Worm (Caenorhabditis elegans) whole organism, L3 larva: Measurements from ENCODE around the gene gst-35.
A peak's percentile ranks its signal among the peaks of the same experiment; 100 is the strongest.

Source experiments
- R02D3.7 ChIP-seq: fragments of 150-350 bp; optimal IDR thresholded peaks from 2 replicates; lab custom pipeline; 2014; ENCODE audit warnings: missing biosample characterization, missing genetic modification characterization
- ZK546.5 ChIP-seq: sonication (generic microtip); optimal IDR thresholded peaks from 2 replicates; lab custom pipeline; 2017; ENCODE audit warnings: missing biosample characterization, missing genetic modification characterization
- aly-2 ChIP-seq: fragments of 150-350 bp; optimal IDR thresholded peaks from 2 replicates; lab custom pipeline; 2014; ENCODE audit warnings: missing biosample characterization, missing genetic modification characterization
- ama-1 ChIP-seq: fragments of 150-350 bp; optimal IDR thresholded peaks from 2 replicates; lab custom pipeline; 2018
- ceh-16 ChIP-seq: sonication (generic microtip); optimal IDR thresholded peaks from 2 replicates; lab custom pipeline; 2017; ENCODE audit warnings: missing biosample characterization, missing genetic modification characterization
- ceh-28 ChIP-seq: fragments of 150-350 bp; optimal IDR thresholded peaks from 2 replicates; lab custom pipeline; 2014; ENCODE audit warnings: missing biosample characterization, missing genetic modification reagents, missing genetic modification characterization
- ceh-82 ChIP-seq: fragments of 150-350 bp; optimal IDR thresholded peaks from 2 replicates; lab custom pipeline; 2014; ENCODE audit warnings: missing biosample characterization, missing genetic modification characterization
- daf-12 ChIP-seq: fragments of 150-350 bp; optimal IDR thresholded peaks from 2 replicates; lab custom pipeline; 2014; ENCODE audit warnings: missing biosample characterization, missing genetic modification reagents, missing genetic modification characterization
- egl-27 ChIP-seq: sonication (generic microtip); optimal IDR thresholded peaks from 4 replicates; lab custom pipeline; 2017; ENCODE audit warnings: missing biosample characterization, missing genetic modification reagents, missing genetic modification characterization
- egl-5 ChIP-seq: fragments of 150-350 bp; optimal IDR thresholded peaks from 2 replicates; lab custom pipeline; 2017; ENCODE audit warnings: missing biosample characterization, missing genetic modification reagents, missing genetic modification characterization, inconsistent platforms
- elt-2 ChIP-seq: sonication (generic microtip); optimal IDR thresholded peaks from 2 replicates; lab custom pipeline; 2016; ENCODE audit warnings: missing genetic modification reagents, mild to moderate bottlenecking, missing genetic modification characterization, missing compliant biosample characterization
- elt-3 ChIP-seq, 3 experiments: fragments of 150-350 bp in 1 of 3; sonication (generic microtip) in 2 of 3; optimal IDR thresholded peaks; 2 replicates in 2 of 3; 4 replicates in 1 of 3; lab custom pipeline; 2014 to 2017; ENCODE audit warnings: missing biosample characterization in 3 of 3, missing genetic modification characterization in 3 of 3
- eor-1 ChIP-seq, 2 experiments: fragments of 150-350 bp; optimal IDR thresholded peaks; 2 replicates each; lab custom pipeline; 2014 to 2018; ENCODE audit warnings: missing biosample characterization in 2 of 2, missing genetic modification characterization in 2 of 2
- fkh-10 ChIP-seq: sonication (generic microtip); optimal IDR thresholded peaks from 2 replicates; lab custom pipeline; 2017; ENCODE audit warnings: missing biosample characterization, missing genetic modification reagents, missing genetic modification characterization
- fkh-2 ChIP-seq: fragments of 150-350 bp; optimal IDR thresholded peaks from 2 replicates; lab custom pipeline; 2014; ENCODE audit warnings: missing biosample characterization, missing genetic modification reagents, missing genetic modification characterization
- fos-1 ChIP-seq: fragments of 150-350 bp; optimal IDR thresholded peaks from 2 replicates; lab custom pipeline; 2014; ENCODE audit warnings: missing biosample characterization, missing genetic modification characterization
- hmg-11 ChIP-seq: sonication (generic microtip); optimal IDR thresholded peaks from 2 replicates; lab custom pipeline; 2016; ENCODE audit warnings: missing genetic modification characterization, missing compliant biosample characterization
- lin-15B ChIP-seq: fragments of 150-350 bp; optimal IDR thresholded peaks from 2 replicates; lab custom pipeline; 2014; ENCODE audit warnings: missing biosample characterization, missing genetic modification characterization
- lin-39 ChIP-seq: fragments of 150-350 bp; optimal IDR thresholded peaks from 2 replicates; lab custom pipeline; 2018; ENCODE audit warnings: missing biosample characterization, missing genetic modification reagents, missing genetic modification characterization
- lsy-12 ChIP-seq: sonication (generic microtip); optimal IDR thresholded peaks from 2 replicates; lab custom pipeline; 2016; ENCODE audit warnings: mild to moderate bottlenecking, missing genetic modification characterization, missing compliant biosample characterization
- mml-1 ChIP-seq: fragments of 150-350 bp; sonication (generic microtip); optimal IDR thresholded peaks from 3 replicates; lab custom pipeline; 2014; ENCODE audit warnings: missing biosample characterization, missing genetic modification characterization
- nfya-1 ChIP-seq: sonication (generic microtip); optimal IDR thresholded peaks from 2 replicates; lab custom pipeline; 2017; ENCODE audit warnings: missing genetic modification characterization, mild to moderate bottlenecking, missing compliant biosample characterization, antibody characterized with exemption, moderate library complexity; ENCODE audit not compliant: insufficient read depth
- nhr-11 ChIP-seq: fragments of 150-350 bp; optimal IDR thresholded peaks from 2 replicates; lab custom pipeline; 2014; ENCODE audit warnings: missing biosample characterization, missing genetic modification characterization
- nhr-12 ChIP-seq: fragments of 150-350 bp; optimal IDR thresholded peaks from 2 replicates; lab custom pipeline; 2014; ENCODE audit warnings: missing biosample characterization, missing genetic modification characterization
- nhr-23 ChIP-seq: fragments of 150-350 bp; optimal IDR thresholded peaks from 2 replicates; lab custom pipeline; 2014; ENCODE audit warnings: missing biosample characterization, missing genetic modification reagents, missing genetic modification characterization
- nhr-237 ChIP-seq: fragments of 150-350 bp; optimal IDR thresholded peaks from 2 replicates; lab custom pipeline; 2014; ENCODE audit warnings: missing biosample characterization, missing genetic modification characterization
- nhr-25 ChIP-seq: sonication (generic microtip); optimal IDR thresholded peaks from 2 replicates; lab custom pipeline; 2017; ENCODE audit warnings: missing biosample characterization, missing genetic modification characterization
- nhr-28 ChIP-seq: fragments of 150-350 bp; optimal IDR thresholded peaks from 2 replicates; lab custom pipeline; 2014; ENCODE audit warnings: missing biosample characterization, missing genetic modification characterization
- nhr-76 ChIP-seq: fragments of 150-350 bp; sonication (generic microtip); optimal IDR thresholded peaks from 5 replicates; lab custom pipeline; 2014; ENCODE audit warnings: missing biosample characterization, missing genetic modification characterization
- nhr-77 ChIP-seq: fragments of 150-350 bp; optimal IDR thresholded peaks from 2 replicates; lab custom pipeline; 2014; ENCODE audit warnings: missing biosample characterization, missing genetic modification characterization
- pha-4 ChIP-seq: fragments of 150-350 bp; optimal IDR thresholded peaks from 2 replicates; lab custom pipeline; 2014; ENCODE audit warnings: missing biosample characterization, missing genetic modification reagents, missing genetic modification characterization
- skn-1 ChIP-seq: fragments of 150-350 bp; optimal IDR thresholded peaks from 2 replicates; lab custom pipeline; 2014; ENCODE audit warnings: missing biosample characterization, missing genetic modification characterization
- tbx-2 ChIP-seq: sonication (generic microtip); optimal IDR thresholded peaks from 2 replicates; lab custom pipeline; 2016; ENCODE audit warnings: mild to moderate bottlenecking, missing genetic modification characterization, missing compliant biosample characterization
- unc-39 ChIP-seq: sonication (generic microtip); optimal IDR thresholded peaks from 4 replicates; lab custom pipeline; 2017; ENCODE audit warnings: missing biosample characterization, missing genetic modification characterization
- zag-1 ChIP-seq: fragments of 150-350 bp; optimal IDR thresholded peaks from 2 replicates; lab custom pipeline; 2014; ENCODE audit warnings: missing biosample characterization, missing genetic modification characterization
- ztf-11 ChIP-seq: fragments of 150-350 bp; optimal IDR thresholded peaks from 2 replicates; lab custom pipeline; 2014; ENCODE audit warnings: missing biosample characterization, missing genetic modification characterization

gst-35 gene

ce11 chrII:15212260-15212914, 27.2 kb upstream of the gst-35 start (continued):
- no peak for TF ChIP-seq lsy-12
- no peak for TF ChIP-seq ZK546.5 (tag; lab: Kevin White, UChicago)
- peak; percentile 21 for TF ChIP-seq hmg-11 (tag; lab: Kevin White, UChicago)
- TF ChIP-seq fkh-2 (tag; lab: Kevin White, UChicago) = no peak
- TF ChIP-seq nhr-28 (tag; lab: Kevin White, UChicago) = no peak
- TF ChIP-seq ztf-11 (tag; lab: Kevin White, UChicago) = no peak
- TF ChIP-seq elt-3 (tag; optimal IDR thresholded peaks at IDR 0.05; lab: Kevin White, UChicago) = no peak
- no peak for TF ChIP-seq nhr-237
- no peak for TF ChIP-seq tbx-2 (tag; lab: Kevin White, UChicago)
- no peak for TF ChIP-seq skn-1 (tag; lab: Kevin White, UChicago)

DNA sequence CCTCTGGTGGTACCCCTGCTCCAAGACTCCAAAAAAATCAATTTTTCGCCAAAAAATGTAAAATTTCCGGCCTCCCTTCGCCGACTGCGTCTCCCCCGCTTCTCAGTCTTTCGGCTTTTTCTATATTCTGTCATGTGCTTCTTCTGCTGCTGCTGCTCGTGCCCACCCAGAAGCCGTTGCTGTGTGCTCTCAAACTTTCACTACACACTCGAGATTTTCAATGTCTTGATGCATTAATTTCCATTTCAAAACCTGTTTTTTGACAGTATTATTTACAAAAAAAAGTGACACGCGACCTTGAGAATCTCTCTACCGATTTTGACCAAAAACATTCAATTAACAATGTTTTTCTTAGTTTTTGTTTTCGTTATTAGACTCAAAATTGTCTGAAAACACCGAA, 24.1 kb upstream of the gst-35 start:
- TF ChIP-seq R02D3.7 (no peak), lin-39 (tag; lab: Kevin White, UChicago) (peak; percentile 40), mml-1 (tag; lab: Kevin White, UChicago) (no peak), nfya-1 (tag; lab: Kevin White, UChicago) (peak; percentile 44), nhr-25 (tag; lab: Kevin White, UChicago) (peak; percentile 36)

ce11 chrII:15208874-15209273, 23.7 kb upstream of the gst-35 start:
- TF ChIP-seq ztf-11 (tag; lab: Kevin White, UChicago) (no peak), ceh-16 (tag; lab: Kevin White, UChicago) (no peak), lsy-12 (no peak), fos-1 (no peak), nhr-23 (tag; lab: Kevin White, UChicago) (no peak), nhr-77 (tag; lab: Kevin White, UChicago) (no peak), nhr-12 (tag; lab: Kevin White, UChicago) (no peak), aly-2 (tag; lab: Kevin White, UChicago) (no peak), lin-15B (tag; lab: Kevin White, UChicago) (no peak), egl-27 (tag; lab: Kevin White, UChicago) (no peak), fkh-10 (no peak), elt-3 (tag; optimal IDR thresholded peaks at IDR 0.05; lab: Kevin White, UChicago) (no peak), nhr-11 (tag; lab: Kevin White, UChicago) (no peak), mml-1 (tag; lab: Kevin White, UChicago) (no peak), nfya-1 (tag; lab: Kevin White, UChicago) (no peak), ceh-28 (tag; lab: Kevin White, UChicago) (no peak), zag-1 (tag; lab: Kevin White, UChicago) (no peak), unc-39 (tag; lab: Kevin White, UChicago) (no peak), egl-5 (tag; lab: Kevin White, UChicago) (no peak)
- TF ChIP-seq, all 47 proteins: peak for 0

DNA sequence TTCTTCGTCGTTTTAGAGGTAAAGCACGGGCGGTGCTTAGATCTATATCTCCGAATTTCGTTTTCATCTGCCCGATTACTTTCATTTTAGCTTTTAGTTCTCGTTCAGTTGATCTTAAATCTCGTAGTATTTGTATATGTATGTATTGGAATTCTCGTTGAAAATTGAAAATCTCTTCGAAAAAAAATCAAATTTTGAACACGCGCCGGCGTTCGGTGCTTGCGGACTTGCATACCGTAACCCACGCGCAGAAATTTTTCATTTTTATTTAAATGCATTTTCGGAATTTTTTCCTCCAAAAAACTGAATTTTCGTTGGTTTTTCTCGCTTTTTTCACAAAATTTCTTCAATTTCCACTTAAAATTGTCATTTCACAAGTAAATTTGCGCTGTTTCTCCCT, 23.0 kb upstream of the gst-35 start:
- TF ChIP-seq daf-12 (tag; lab: Kevin White, UChicago) (no peak), nhr-25 (tag; lab: Kevin White, UChicago) (peak; percentile 20)

ce11 chrII:15207562-15207961, 22.4 kb upstream of the gst-35 start:
- TF ChIP-seq ceh-82 (tag; lab: Kevin White, UChicago) (no peak), nhr-76 (tag; lab: Kevin White, UChicago) (no peak), ama-1 (lab: Kevin White, UChicago) (peak; percentile 42), elt-2 (tag; lab: Kevin White, UChicago) (peak; percentile 67), ceh-16 (tag; lab: Kevin White, UChicago) (no peak), skn-1 (tag; lab: Kevin White, UChicago) (no peak), unc-39 (tag; lab: Kevin White, UChicago) (no peak), elt-3 (tag; optimal IDR thresholded peaks at IDR 0.05; lab: Kevin White, UChicago) (no peak), eor-1 (tag; optimal IDR thresholded peaks at IDR 0.05; lab: Kevin White, UChicago) (no peak), pha-4 (tag; lab: Kevin White, UChicago) (peak; percentile 40), nhr-25 (tag; lab: Kevin White, UChicago) (no peak), egl-27 (tag; lab: Kevin White, UChicago) (no peak)
